Fruit fly (Drosophila melanogaster) whole organism, wandering third instar larva: ENCODE data around the gene CG14615.

Experiments used
- Dfd ChIP-seq: fragments of >200 bp; optimal IDR thresholded peaks from 2 replicates; lab custom pipeline; 2017; ENCODE audit warnings: missing biosample characterization, missing genetic modification characterization
- GATAd ChIP-seq: sonication (Bioruptor generic); optimal IDR thresholded peaks from 2 replicates; lab custom pipeline; 2016; ENCODE audit warnings: missing biosample characterization, missing genetic modification characterization
- Hr83 ChIP-seq: fragments of 200-300 bp; sonication (Bioruptor generic); optimal IDR thresholded peaks from 2 replicates; lab custom pipeline; 2016; ENCODE audit warnings: missing biosample characterization, mild to moderate bottlenecking, missing genetic modification characterization, moderate library complexity; ENCODE audit not compliant: poor library complexity, severe bottlenecking
- br ChIP-seq: fragments of 200-800 bp; sonication (Bioruptor generic); optimal IDR thresholded peaks from 2 replicates; lab custom pipeline; 2016; ENCODE audit warnings: missing biosample characterization, missing genetic modification characterization
- dmrt93B ChIP-seq: fragments of 200-800 bp; sonication (Bioruptor generic); optimal IDR thresholded peaks from 2 replicates; lab custom pipeline; 2018; ENCODE audit warnings: missing biosample characterization, mild to moderate bottlenecking, missing genetic modification characterization
- h ChIP-seq: fragments of 200-800 bp; sonication (Bioruptor generic); optimal IDR thresholded peaks from 3 replicates; lab custom pipeline; 2016; ENCODE audit warnings: missing biosample characterization, mild to moderate bottlenecking, missing genetic modification characterization
- lola ChIP-seq: fragments of >200 bp; optimal IDR thresholded peaks from 2 replicates; lab custom pipeline; 2017; ENCODE audit warnings: missing biosample characterization, missing genetic modification characterization
- sage ChIP-seq: fragments of 200-800 bp; sonication (Bioruptor generic); optimal IDR thresholded peaks from 2 replicates; lab custom pipeline; 2016; ENCODE audit warnings: missing biosample characterization, mild to moderate bottlenecking, missing genetic modification characterization
- tai ChIP-seq: sonication (Bioruptor generic); optimal IDR thresholded peaks from 2 replicates; lab custom pipeline; 2016; ENCODE audit warnings: missing biosample characterization, missing genetic modification characterization

dm6 chrX:22449191-22449787, at the start of gene CG14615, which contains the start of gene tilB:
- TF ChIP-seq tai (GFP tag; lab: Kevin White, UChicago) (no peak), br (GFP tag; lab: Kevin White, UChicago) (no peak), h (no peak), Hr83 (no peak), sage (GFP tag; lab: Kevin White, UChicago) (no peak), GATAd (GFP tag; lab: Kevin White, UChicago) (no peak), dmrt93B (no peak), lola (no peak), Dfd (GFP tag; lab: Kevin White, UChicago) (no peak)
